Worm (Caenorhabditis elegans) whole organism, L4/young adult: ENCODE data around the gene asm-1.

ENCODE experiments used
- W03F9.2 ChIP-seq: fragments of 150-350 bp; optimal IDR thresholded peaks from 2 replicates; lab custom pipeline; 2014; ENCODE audit warnings: missing biosample characterization, missing genetic modification characterization
- dao-5 ChIP-seq: sonication (generic microtip); optimal IDR thresholded peaks from 2 replicates; lab custom pipeline; 2016; ENCODE audit warnings: missing genotype, missing genetic modification characterization, moderate library complexity, missing compliant biosample characterization
- him-1 ChIP-seq: sonication (generic microtip); optimal IDR thresholded peaks from 2 replicates; lab custom pipeline; 2016; ENCODE audit warnings: missing genotype, missing genetic modification reagents, missing genetic modification characterization, missing compliant biosample characterization

DNA sequence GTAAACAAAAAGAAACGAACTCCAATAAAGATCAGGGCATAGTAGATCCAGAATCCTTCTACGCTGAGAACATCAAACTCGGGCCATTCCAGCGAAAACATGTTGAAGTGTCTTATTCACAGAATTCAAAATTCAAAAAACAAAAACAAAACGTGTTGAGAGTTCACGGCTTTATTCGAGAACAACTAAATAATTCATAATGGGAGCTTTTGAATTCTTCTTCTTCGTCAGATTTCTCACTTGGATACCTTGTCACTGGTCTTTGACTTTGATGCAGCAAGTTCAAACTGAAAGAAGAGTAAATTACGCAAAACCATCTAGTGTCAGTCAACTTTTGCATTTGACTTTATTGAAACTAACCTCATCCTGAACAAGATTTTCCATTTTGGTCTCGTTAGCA is 7.8 kb downstream of the asm-1 start, which contains the start of gene B0252.11:
- no peak for TF ChIP-seq him-1 (tag; lab: Kevin White, UChicago)
- TF ChIP-seq dao-5, result no peak
- no peak for TF ChIP-seq W03F9.2 (tag; lab: Kevin White, UChicago)
